Worm (Caenorhabditis elegans) whole organism, young adult: ENCODE data around the gene Y66H1A.5.

Experiments
- D2030.7 ChIP-seq: fragments of 200-800 bp; sonication (Bioruptor generic); IDR thresholded peaks from 2 replicates; pipeline ENCODE4 v1.3.6; 2022; ENCODE audit warnings: missing genetic modification reagents, missing genetic modification characterization, missing compliant biosample characterization
- snpc-4 ChIP-seq, 5 experiments: fragments of 150-350 bp in 1 of 5; sonication (generic microtip) in 4 of 5; optimal IDR thresholded peaks; 2 replicates each; lab custom pipeline; 2014 to 2018; ENCODE audit warnings: missing genetic modification characterization in 5 of 5, missing biosample characterization in 3 of 5, antibody characterized with exemption in 2 of 5, mild to moderate bottlenecking in 2 of 5, missing compliant biosample characterization in 2 of 5, missing genotype in 2 of 5, moderate library complexity in 2 of 5, missing genetic modification reagents in 1 of 5

ce11 chrIV:393409-393930 lies 35.5 kb downstream of the Y66H1A.5 start, which contains the start of the genes T07A9.15 and nog-1:
- TF ChIP-seq D2030.7, result peak; percentile 43
- TF ChIP-seq snpc-4 (GFP tag; optimal IDR thresholded peaks at IDR 0.05; lab: Kevin White, UChicago), result no peak
- TF ChIP-seq snpc-4 (tag; optimal IDR thresholded peaks at IDR 0.05; lab: Kevin White, UChicago), result peak in 3 of 4 experiments; percentile 21 to 49 (median 26)
